Worm (Caenorhabditis elegans) whole organism, mixed stage, embryonic: ENCODE data around the gene madf-1.

Experiments
- M03D4.4 ChIP-seq: sonication (generic microtip); optimal IDR thresholded peaks from 2 replicates; lab custom pipeline; 2017; ENCODE audit warnings: mild to moderate bottlenecking, missing genetic modification characterization, missing compliant biosample characterization
- pha-4 ChIP-seq: fragments of 150-350 bp; optimal IDR thresholded peaks from 2 replicates; lab custom pipeline; 2018; ENCODE audit warnings: missing biosample characterization, missing genetic modification reagents, missing genetic modification characterization

- TF ChIP-seq pha-4 (tag; lab: Kevin White, UChicago) (no peak), M03D4.4 (tag; lab: Kevin White, UChicago) (no peak)
These were observed 36.3 kb downstream of the madf-1 start, which contains the start of gene skr-18 for ce11 chrIV:795383-795872.
